Worm (Caenorhabditis elegans): Measurements from ENCODE around the gene col-73.

Gene col-73

ce11 chrII:4885976-4886375, 13.0 kb upstream of the col-73 start, which contains the start of gene R05F9.7:
Gene R05F9.7, plus strand, starts transcription at chrII:4886276.
- TF ChIP-seq ceh-43 (GFP tag; optimal IDR thresholded peaks at IDR 0.05) = no peak
- no peak for TF ChIP-seq ceh-39 (tag; optimal IDR thresholded peaks at IDR 0.05)
- TF ChIP-seq zip-8 (tag; optimal IDR thresholded peaks at IDR 0.05) = no peak
- TF ChIP-seq ham-2 (GFP tag; optimal IDR thresholded peaks at IDR 0.05) = no peak
- TF ChIP-seq tbx-8 (GFP tag; optimal IDR thresholded peaks at IDR 0.05) = no peak
- no peak for TF ChIP-seq unc-62 (GFP tag; optimal IDR thresholded peaks at IDR 0.05)
- no peak for TF ChIP-seq mep-1 (tag; optimal IDR thresholded peaks at IDR 0.05)
- no peak for TF ChIP-seq hlh-1 (tag; optimal IDR thresholded peaks at IDR 0.05)
- TF ChIP-seq blmp-1 (tag; optimal IDR thresholded peaks at IDR 0.05) = no peak
- TF ChIP-seq mab-5 (tag; optimal IDR thresholded peaks at IDR 0.05) = no peak
- TF ChIP-seq snpc-4 (tag; optimal IDR thresholded peaks at IDR 0.05) = no peak
- no peak for TF ChIP-seq ceh-83 (GFP tag; optimal IDR thresholded peaks at IDR 0.05)
- TF ChIP-seq unc-120 (tag; optimal IDR thresholded peaks at IDR 0.05; ENCODE audit: poor library complexity, severe bottlenecking) = no peak

- TF ChIP-seq ces-1 (GFP tag; optimal IDR thresholded peaks at IDR 0.05) (no peak), nhr-28 (tag; optimal IDR thresholded peaks at IDR 0.05) (no peak), ham-2 (GFP tag; optimal IDR thresholded peaks at IDR 0.05) (no peak), sem-2 (GFP tag; optimal IDR thresholded peaks at IDR 0.05) (no peak), mep-1 (tag; optimal IDR thresholded peaks at IDR 0.05) (no peak), pha-4 (tag; optimal IDR thresholded peaks at IDR 0.05) (no peak), unc-120 (tag; optimal IDR thresholded peaks at IDR 0.05; ENCODE audit: poor library complexity, severe bottlenecking) (no peak), zip-8 (tag; optimal IDR thresholded peaks at IDR 0.05) (no peak), lsy-2 (tag; optimal IDR thresholded peaks at IDR 0.05) (no peak), nhr-2 (tag; optimal IDR thresholded peaks at IDR 0.05) (no peak), ceh-83 (GFP tag; optimal IDR thresholded peaks at IDR 0.05) (no peak), lin-13 (tag; optimal IDR thresholded peaks at IDR 0.05) (no peak), nhr-237 (tag; optimal IDR thresholded peaks at IDR 0.05) (no peak), ceh-43 (GFP tag; optimal IDR thresholded peaks at IDR 0.05) (no peak), drap-1 (GFP tag; optimal IDR thresholded peaks at IDR 0.05) (no peak), flh-1 (GFP tag; optimal IDR thresholded peaks at IDR 0.05) (no peak), mab-5 (tag; optimal IDR thresholded peaks at IDR 0.05) (no peak), nhr-76 (tag; optimal IDR thresholded peaks at IDR 0.05) (no peak)
Measured at ce11 chrII:4884403-4884802, 11.5 kb upstream of the col-73 start.

DNA sequence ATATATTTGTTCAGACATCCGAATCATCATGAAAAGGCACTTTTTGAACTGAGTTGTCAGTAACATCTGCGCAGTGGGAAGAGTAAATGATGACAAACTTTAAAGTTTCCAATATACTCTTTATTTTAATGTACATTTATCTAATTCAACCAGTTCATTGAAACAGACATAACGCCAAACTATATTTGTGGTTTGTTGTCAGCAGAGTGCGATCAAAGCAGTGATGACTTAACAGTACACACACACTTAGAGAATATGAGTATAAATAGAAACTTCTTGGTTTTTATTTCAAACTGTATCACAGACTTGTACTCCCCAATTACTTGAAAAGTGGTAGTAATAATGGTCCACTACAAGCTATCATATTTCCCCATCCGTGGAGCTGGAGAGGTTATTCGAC, 10.5 kb upstream of the col-73 start, which contains the start of gene gst-8:
Gene gst-8 (plus strand): TSS at position 301 of the 400 bp plus-strand sequence.
- TF ChIP-seq ztf-11 (tag; optimal IDR thresholded peaks at IDR 0.05) (no peak), nhr-2 (tag; optimal IDR thresholded peaks at IDR 0.05) (no peak), lsy-2 (tag; optimal IDR thresholded peaks at IDR 0.05) (no peak), hlh-1 (tag; optimal IDR thresholded peaks at IDR 0.05) (no peak), M03D4.4 (tag; optimal IDR thresholded peaks at IDR 0.05) (no peak), sem-2 (GFP tag; optimal IDR thresholded peaks at IDR 0.05) (no peak), ces-1 (GFP tag; optimal IDR thresholded peaks at IDR 0.05) (no peak), drap-1 (GFP tag; optimal IDR thresholded peaks at IDR 0.05) (no peak), tbx-8 (GFP tag; optimal IDR thresholded peaks at IDR 0.05) (no peak), snpc-4 (tag; optimal IDR thresholded peaks at IDR 0.05) (no peak), nhr-237 (tag; optimal IDR thresholded peaks at IDR 0.05) (no peak), nhr-76 (tag; optimal IDR thresholded peaks at IDR 0.05) (no peak), sptf-1 (tag; optimal IDR thresholded peaks at IDR 0.05) (no peak), unc-62 (GFP tag; optimal IDR thresholded peaks at IDR 0.05) (no peak), flh-1 (GFP tag; optimal IDR thresholded peaks at IDR 0.05) (no peak), lin-32 (GFP tag; optimal IDR thresholded peaks at IDR 0.05) (no peak), ceh-43 (GFP tag; optimal IDR thresholded peaks at IDR 0.05) (no peak)

- TF ChIP-seq snpc-4 (tag; optimal IDR thresholded peaks at IDR 0.05) = no peak
Measured at ce11 chrII:4882498-4882897, 9.6 kb upstream of the col-73 start.

DNA sequence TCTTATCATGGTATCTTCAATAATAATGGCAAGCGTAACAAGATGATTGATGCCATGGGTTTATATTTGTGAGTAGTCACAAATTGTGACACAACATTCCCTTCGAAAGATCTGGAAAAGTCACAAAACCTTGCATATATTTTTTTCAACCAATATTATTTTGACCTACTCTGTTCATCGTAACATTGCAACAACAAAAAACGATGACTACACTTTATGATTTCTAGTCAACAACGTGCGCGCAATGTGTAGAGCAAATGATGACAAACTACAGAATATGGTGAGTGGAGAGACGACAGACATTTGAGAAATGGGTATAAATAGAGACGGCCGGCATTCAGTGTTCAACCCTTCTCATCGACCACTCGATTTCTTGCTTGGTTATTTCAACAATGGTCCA, 8.8 kb upstream of the col-73 start, which contains the start of gene gst-7:
Gene gst-7 (plus strand): TSS at position 336 of the 400 bp plus-strand sequence.
- TF ChIP-seq tbx-8 (GFP tag; optimal IDR thresholded peaks at IDR 0.05) (no peak), pha-4 (tag; optimal IDR thresholded peaks at IDR 0.05) (peak; percentile 31)

DNA sequence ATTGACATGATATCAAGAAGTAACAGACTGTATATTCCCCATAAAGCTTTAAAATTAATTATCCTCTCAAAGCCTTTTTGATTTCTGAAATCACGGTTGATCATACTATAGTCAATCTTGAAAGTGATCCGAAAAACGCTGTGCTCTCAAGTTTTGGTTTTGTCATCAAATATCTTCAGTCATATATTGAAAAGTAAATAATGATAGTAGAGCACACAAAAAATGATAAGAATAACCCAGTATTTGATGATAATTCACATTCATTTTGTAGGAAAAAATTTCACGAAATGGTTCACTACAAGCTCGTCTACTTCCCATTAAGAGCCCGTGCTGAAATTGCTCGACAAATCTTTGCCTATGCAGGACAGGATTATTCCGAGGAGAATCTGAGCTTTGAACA, 6.7 kb upstream of the col-73 start, which contains the start of gene gst-6:
Gene gst-6 (plus strand): TSS at position 263 of the 400 bp plus-strand sequence.
- no peak for TF ChIP-seq lin-13 (tag; optimal IDR thresholded peaks at IDR 0.05)
- no peak for TF ChIP-seq ztf-11 (tag; optimal IDR thresholded peaks at IDR 0.05)
- no peak for TF ChIP-seq hlh-1 (tag; optimal IDR thresholded peaks at IDR 0.05)
- no peak for TF ChIP-seq bed-3 (GFP tag; optimal IDR thresholded peaks at IDR 0.05)
- TF ChIP-seq ham-2 (GFP tag; optimal IDR thresholded peaks at IDR 0.05) = no peak
- no peak for TF ChIP-seq nhr-237 (tag; optimal IDR thresholded peaks at IDR 0.05)
- no peak for TF ChIP-seq nhr-76 (tag; optimal IDR thresholded peaks at IDR 0.05)
- TF ChIP-seq elt-1 (tag; optimal IDR thresholded peaks at IDR 0.05; ENCODE audit: borderline replicate concordance, insufficient read depth) = no peak
- no peak for TF ChIP-seq nhr-12 (tag; optimal IDR thresholded peaks at IDR 0.05)
- TF ChIP-seq lsy-2 (tag; optimal IDR thresholded peaks at IDR 0.05) = no peak
- no peak for TF ChIP-seq drap-1 (GFP tag; optimal IDR thresholded peaks at IDR 0.05)
- TF ChIP-seq elt-3 (tag; optimal IDR thresholded peaks at IDR 0.05) = no peak
- no peak for TF ChIP-seq flh-1 (GFP tag; optimal IDR thresholded peaks at IDR 0.05)
- TF ChIP-seq blmp-1 (tag; optimal IDR thresholded peaks at IDR 0.05) = no peak
